Worm (Caenorhabditis elegans) whole organism, late embryonic: ENCODE data around the gene F23H12.7.

Experiments used
- C38D4.7 ChIP-seq: fragments of 200-800 bp; sonication (Bioruptor generic); optimal IDR thresholded peaks from 2 replicates; lab custom pipeline; 2018; ENCODE audit warnings: mild to moderate bottlenecking, missing genetic modification characterization, moderate library complexity, missing compliant biosample characterization
- T23F11.4 ChIP-seq: fragments of 200-800 bp; sonication (Bioruptor generic); optimal IDR thresholded peaks from 2 replicates; lab custom pipeline; 2018; ENCODE audit warnings: mild to moderate bottlenecking, missing genetic modification characterization, missing compliant biosample characterization
- Y22D7AL.16 ChIP-seq: sonication (generic microtip); optimal IDR thresholded peaks from 2 replicates; lab custom pipeline; 2016; ENCODE audit warnings: missing genetic modification characterization, missing compliant biosample characterization
- ahr-1 ChIP-seq: sonication (generic microtip); optimal IDR thresholded peaks from 2 replicates; lab custom pipeline; 2016; ENCODE audit warnings: missing genetic modification characterization, missing compliant biosample characterization
- ceh-19 ChIP-seq: fragments of 200-800 bp; sonication (Bioruptor generic); optimal IDR thresholded peaks from 2 replicates; lab custom pipeline; 2018; ENCODE audit warnings: mild to moderate bottlenecking, missing genetic modification characterization, missing compliant biosample characterization
- ceh-31 ChIP-seq: sonication (generic microtip); optimal IDR thresholded peaks from 2 replicates; lab custom pipeline; 2016; ENCODE audit warnings: missing genetic modification characterization, missing compliant biosample characterization
- ceh-6 ChIP-seq: fragments of 200-800 bp; sonication (Bioruptor generic); optimal IDR thresholded peaks from 2 replicates; lab custom pipeline; 2018; ENCODE audit warnings: mild to moderate bottlenecking, missing genetic modification characterization, missing compliant biosample characterization
- dmd-4 ChIP-seq: sonication (generic microtip); optimal IDR thresholded peaks from 2 replicates; lab custom pipeline; 2016; ENCODE audit warnings: borderline replicate concordance, missing genetic modification characterization, missing compliant biosample characterization
- dve-1 ChIP-seq: sonication (generic microtip); optimal IDR thresholded peaks from 2 replicates; lab custom pipeline; 2017; ENCODE audit warnings: antibody characterized with exemption, mild to moderate bottlenecking, missing genetic modification characterization, missing compliant biosample characterization
- elt-2 ChIP-seq: sonication (generic microtip); optimal IDR thresholded peaks from 2 replicates; lab custom pipeline; 2016; ENCODE audit warnings: missing genetic modification reagents, missing genetic modification characterization, missing compliant biosample characterization
- eyg-1 ChIP-seq: sonication (generic microtip); optimal IDR thresholded peaks from 2 replicates; lab custom pipeline; 2016; ENCODE audit warnings: missing genotype, missing genetic modification characterization, missing compliant biosample characterization
- fax-1 ChIP-seq: sonication (generic microtip); optimal IDR thresholded peaks from 2 replicates; lab custom pipeline; 2016; ENCODE audit warnings: missing genotype, missing genetic modification characterization, missing compliant biosample characterization
- fkh-10 ChIP-seq: fragments of 150-350 bp; optimal IDR thresholded peaks from 2 replicates; lab custom pipeline; 2014; ENCODE audit warnings: missing biosample characterization, missing genetic modification reagents, missing genetic modification characterization
- fkh-6 ChIP-seq: sonication (generic microtip); optimal IDR thresholded peaks from 2 replicates; lab custom pipeline; 2016; ENCODE audit warnings: missing genetic modification characterization, missing compliant biosample characterization
- hlh-13 ChIP-seq: fragments of 200-800 bp; sonication (Bioruptor generic); optimal IDR thresholded peaks from 2 replicates; lab custom pipeline; 2018; ENCODE audit warnings: mild to moderate bottlenecking, missing genetic modification characterization, missing compliant biosample characterization
- hlh-15 ChIP-seq: sonication (generic microtip); optimal IDR thresholded peaks from 2 replicates; lab custom pipeline; 2016; ENCODE audit warnings: missing genetic modification characterization, missing compliant biosample characterization
- madf-2 ChIP-seq: sonication (generic microtip); optimal IDR thresholded peaks from 2 replicates; lab custom pipeline; 2017; ENCODE audit warnings: missing genetic modification characterization, missing compliant biosample characterization
- mec-3 ChIP-seq: sonication (generic microtip); optimal IDR thresholded peaks from 2 replicates; lab custom pipeline; 2016; ENCODE audit warnings: borderline replicate concordance, missing genetic modification characterization, missing compliant biosample characterization
- nhr-11 ChIP-seq: fragments of 150-350 bp; optimal IDR thresholded peaks from 2 replicates; lab custom pipeline; 2014; ENCODE audit warnings: missing biosample characterization, missing genetic modification characterization
- npax-4 ChIP-seq: sonication (generic microtip); optimal IDR thresholded peaks from 2 replicates; lab custom pipeline; 2016; ENCODE audit warnings: missing genetic modification characterization, missing compliant biosample characterization
- pag-3 ChIP-seq: sonication (generic microtip); optimal IDR thresholded peaks from 2 replicates; lab custom pipeline; 2016; ENCODE audit warnings: missing compliant biosample characterization, missing genetic modification characterization, borderline replicate concordance
- pax-1 ChIP-seq: fragments of 150-350 bp; optimal IDR thresholded peaks from 2 replicates; lab custom pipeline; 2014; ENCODE audit warnings: missing biosample characterization, missing genetic modification characterization
- pha-2 ChIP-seq: sonication (generic microtip); optimal IDR thresholded peaks from 2 replicates; lab custom pipeline; 2017; ENCODE audit warnings: mild to moderate bottlenecking, missing genetic modification characterization, missing compliant biosample characterization
- pqm-1 ChIP-seq: sonication (generic microtip); optimal IDR thresholded peaks from 2 replicates; lab custom pipeline; 2016; ENCODE audit warnings: missing genetic modification characterization, missing compliant biosample characterization
- pros-1 ChIP-seq: fragments of 150-350 bp; optimal IDR thresholded peaks from 2 replicates; lab custom pipeline; 2014; ENCODE audit warnings: missing biosample characterization, missing genetic modification reagents, missing genetic modification characterization
- ref-2 ChIP-seq: sonication (generic microtip); optimal IDR thresholded peaks from 2 replicates; lab custom pipeline; 2016; ENCODE audit warnings: missing genetic modification characterization, missing compliant biosample characterization
- rnt-1 ChIP-seq: sonication (generic microtip); optimal IDR thresholded peaks from 2 replicates; lab custom pipeline; 2016; ENCODE audit warnings: missing genetic modification characterization, missing compliant biosample characterization
- sox-4 ChIP-seq: sonication (generic microtip); optimal IDR thresholded peaks from 2 replicates; lab custom pipeline; 2017; ENCODE audit warnings: mild to moderate bottlenecking, missing genetic modification characterization, inconsistent platforms, missing compliant biosample characterization
- syd-9 ChIP-seq: sonication (generic microtip); optimal IDR thresholded peaks from 2 replicates; lab custom pipeline; 2016; ENCODE audit warnings: mild to moderate bottlenecking, missing genetic modification characterization, moderate library complexity, missing compliant biosample characterization
- tbx-2 ChIP-seq: sonication (generic microtip); optimal IDR thresholded peaks from 2 replicates; lab custom pipeline; 2016; ENCODE audit warnings: missing genetic modification characterization, missing compliant biosample characterization
- ttx-3 ChIP-seq: sonication (generic microtip); optimal IDR thresholded peaks from 2 replicates; lab custom pipeline; 2016; ENCODE audit warnings: missing genetic modification reagents, missing genetic modification characterization, missing compliant biosample characterization
- unc-42 ChIP-seq: sonication (generic microtip); optimal IDR thresholded peaks from 2 replicates; lab custom pipeline; 2016; ENCODE audit warnings: missing genotype, missing genetic modification characterization, missing compliant biosample characterization
- unc-55 ChIP-seq: sonication (generic microtip); optimal IDR thresholded peaks from 2 replicates; lab custom pipeline; 2017; ENCODE audit warnings: missing biosample characterization, missing genetic modification reagents, missing genetic modification characterization
- zip-5 ChIP-seq: sonication (generic microtip); optimal IDR thresholded peaks from 2 replicates; lab custom pipeline; 2016; ENCODE audit warnings: missing genetic modification characterization, missing compliant biosample characterization
- ztf-16 ChIP-seq: sonication (generic microtip); optimal IDR thresholded peaks from 2 replicates; lab custom pipeline; 2017; ENCODE audit warnings: missing genetic modification characterization, missing compliant biosample characterization

F23H12.7 gene

DNA sequence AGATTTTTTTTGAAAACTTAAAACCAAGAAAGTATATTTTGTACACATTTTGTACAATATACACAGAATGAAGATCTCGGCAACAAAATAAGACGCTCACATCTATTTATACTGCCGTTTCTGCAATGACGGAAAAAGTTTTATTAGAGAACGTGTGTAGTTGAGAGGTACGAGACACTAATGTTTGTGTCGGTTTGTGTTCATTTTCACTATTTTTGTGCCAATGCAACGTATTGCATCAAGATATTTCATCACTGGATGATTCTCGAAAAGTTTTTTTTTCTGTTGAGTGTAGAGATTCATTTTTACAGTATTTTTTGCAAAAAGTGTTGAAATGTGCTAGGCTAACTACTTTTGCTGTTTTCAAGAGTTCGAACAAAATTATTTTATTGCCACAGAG lies 37.5 kb downstream of the F23H12.7 start:
- TF ChIP-seq pax-1: no peak
- TF ChIP-seq mec-3 (tag; lab: Kevin White, UChicago): no peak
- no peak for TF ChIP-seq ceh-31 (tag; lab: Kevin White, UChicago)
- no peak for TF ChIP-seq fkh-6 (tag; lab: Kevin White, UChicago)
- TF ChIP-seq fkh-10 (GFP tag; lab: Kevin White, UChicago): no peak
- TF ChIP-seq dve-1 (tag; lab: Kevin White, UChicago): no peak

DNA sequence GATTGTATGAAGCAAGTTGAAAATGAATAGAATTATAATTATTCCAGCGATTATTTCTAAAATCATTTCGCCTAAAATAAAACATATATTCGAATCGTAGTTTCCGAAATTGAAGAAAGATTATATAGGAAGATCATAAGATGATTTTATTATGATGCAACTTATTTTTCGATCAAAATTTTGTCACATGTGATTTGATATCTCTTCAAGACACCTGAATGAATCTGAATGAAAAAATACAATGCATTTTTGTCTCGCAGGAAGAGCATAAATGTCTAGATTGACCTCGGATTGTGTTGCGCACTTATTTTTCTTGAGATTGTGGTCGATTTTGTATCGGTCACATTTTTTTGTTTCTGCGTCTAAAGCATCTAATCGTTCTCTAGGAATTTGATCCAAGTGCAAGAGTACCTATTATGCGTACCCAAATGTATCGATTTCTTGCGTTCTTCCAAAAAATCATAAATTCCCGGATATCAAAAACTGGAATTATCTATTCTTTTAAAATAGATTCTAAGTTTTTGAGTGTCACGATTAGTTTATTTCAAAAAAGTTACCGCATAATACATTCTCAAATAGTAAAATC lies 39.0 kb downstream of the F23H12.7 start, which contains the start of gene hrg-2:
Gene hrg-2, minus strand, starts transcription at position 98 of the 586 bp plus-strand sequence.
- TF ChIP-seq Y22D7AL.16 (tag; lab: Kevin White, UChicago) (no peak), elt-2 (tag; lab: Kevin White, UChicago) (no peak), pros-1 (no peak), dmd-4 (tag; lab: Kevin White, UChicago) (no peak)

DNA sequence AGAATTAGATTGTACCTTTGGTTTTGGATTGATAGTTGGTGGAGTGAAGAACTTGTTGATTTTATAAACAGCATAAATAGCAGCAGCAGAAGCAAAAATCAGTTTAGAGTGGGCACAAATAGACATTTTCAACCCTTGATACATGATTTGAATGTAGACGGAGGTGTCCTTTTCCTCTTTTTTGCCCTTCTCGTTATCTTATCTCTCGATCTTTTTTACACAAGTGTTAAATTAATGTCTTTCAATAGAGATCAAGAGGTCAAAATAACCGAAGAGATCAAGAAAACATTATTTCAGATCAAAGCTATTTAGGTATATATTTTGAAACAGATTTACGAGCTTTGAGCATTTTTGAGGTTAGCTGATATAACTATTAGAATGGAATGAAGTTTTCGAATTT lies 40.4 kb downstream of the F23H12.7 start, which contains the start of gene cdr-7:
Gene cdr-7, minus strand, starts transcription at position 205 of the 400 bp plus-strand sequence.
- TF ChIP-seq unc-42 (tag; lab: Kevin White, UChicago) (no peak), pros-1 (no peak), madf-2 (tag; lab: Kevin White, UChicago) (no peak), ttx-3 (no peak), sox-4 (no peak), ztf-16 (tag; lab: Kevin White, UChicago) (no peak), ceh-6 (GFP tag; lab: Kevin White, UChicago) (no peak), tbx-2 (tag; lab: Kevin White, UChicago) (no peak), unc-55 (GFP tag; lab: Kevin White, UChicago) (no peak), hlh-15 (no peak), eyg-1 (tag; lab: Kevin White, UChicago) (no peak), rnt-1 (tag; lab: Kevin White, UChicago) (no peak), hlh-13 (GFP tag; lab: Kevin White, UChicago) (no peak), pha-2 (tag; lab: Kevin White, UChicago) (no peak), pqm-1 (tag; lab: Kevin White, UChicago) (no peak)

DNA sequence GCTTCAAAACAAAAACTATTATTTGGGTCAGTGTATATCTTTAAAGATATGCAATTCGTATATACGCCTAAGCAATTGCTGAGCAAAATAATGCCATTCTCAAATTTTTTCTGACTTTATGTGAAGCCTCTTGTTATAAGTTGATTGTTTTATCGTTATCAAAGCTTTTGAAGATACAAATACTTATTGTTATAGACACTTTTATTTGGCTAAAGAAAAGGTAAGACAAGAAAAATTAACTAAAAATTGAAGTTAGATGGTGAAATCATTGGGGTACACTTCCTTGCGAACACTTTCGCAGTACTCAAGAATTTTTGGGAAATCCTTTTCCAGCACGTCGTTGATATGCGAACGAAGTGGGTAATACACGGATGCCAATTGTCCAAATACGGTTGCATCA lies 40.8 kb downstream of the F23H12.7 start:
- TF ChIP-seq ahr-1 (tag; lab: Kevin White, UChicago) (no peak), fax-1 (tag; lab: Kevin White, UChicago) (no peak), syd-9 (tag; lab: Kevin White, UChicago) (no peak), pag-3 (tag; lab: Kevin White, UChicago) (no peak), ceh-19 (no peak), Y22D7AL.16 (tag; lab: Kevin White, UChicago) (no peak), hlh-13 (GFP tag; lab: Kevin White, UChicago) (no peak), ttx-3 (no peak)
- TF ChIP-seq, all 69 proteins: peak for 0

DNA sequence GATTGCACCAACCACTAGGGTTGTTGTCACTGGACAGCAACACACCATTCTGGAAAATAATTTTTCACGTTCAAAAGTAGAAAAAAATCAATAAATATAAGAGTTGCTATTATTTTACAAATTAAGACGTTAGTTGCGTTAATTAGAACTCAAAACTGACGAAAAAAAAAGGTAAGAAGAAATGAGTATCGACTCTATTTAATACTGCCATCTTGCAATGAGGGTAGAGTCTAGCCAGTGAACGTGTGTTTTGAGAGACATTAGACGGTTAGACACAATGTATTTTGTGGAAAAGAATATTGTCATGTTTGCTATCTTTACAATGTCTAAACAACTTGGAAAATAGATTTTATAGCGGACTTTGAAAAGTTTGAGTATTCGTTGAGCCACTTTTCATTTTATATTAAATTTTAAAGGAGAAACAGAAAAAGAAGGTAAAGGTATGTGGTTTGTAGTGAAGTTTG lies 42.2 kb downstream of the F23H12.7 start, which contains the start of gene cdr-6:
Gene cdr-6, minus strand, starts transcription at position 51 of the 464 bp plus-strand sequence.
- TF ChIP-seq npax-4: no peak
- TF ChIP-seq unc-55 (GFP tag; lab: Kevin White, UChicago): no peak
- no peak for TF ChIP-seq ref-2 (tag; lab: Kevin White, UChicago)
- no peak for TF ChIP-seq zip-5
- no peak for TF ChIP-seq T23F11.4 (GFP tag; lab: Kevin White, UChicago)
- no peak for TF ChIP-seq nhr-11 (tag; lab: Kevin White, UChicago)
- no peak for TF ChIP-seq C38D4.7 (GFP tag; lab: Kevin White, UChicago)
